Fruit fly (Drosophila melanogaster): ENCODE data around the gene caps.

DNA sequence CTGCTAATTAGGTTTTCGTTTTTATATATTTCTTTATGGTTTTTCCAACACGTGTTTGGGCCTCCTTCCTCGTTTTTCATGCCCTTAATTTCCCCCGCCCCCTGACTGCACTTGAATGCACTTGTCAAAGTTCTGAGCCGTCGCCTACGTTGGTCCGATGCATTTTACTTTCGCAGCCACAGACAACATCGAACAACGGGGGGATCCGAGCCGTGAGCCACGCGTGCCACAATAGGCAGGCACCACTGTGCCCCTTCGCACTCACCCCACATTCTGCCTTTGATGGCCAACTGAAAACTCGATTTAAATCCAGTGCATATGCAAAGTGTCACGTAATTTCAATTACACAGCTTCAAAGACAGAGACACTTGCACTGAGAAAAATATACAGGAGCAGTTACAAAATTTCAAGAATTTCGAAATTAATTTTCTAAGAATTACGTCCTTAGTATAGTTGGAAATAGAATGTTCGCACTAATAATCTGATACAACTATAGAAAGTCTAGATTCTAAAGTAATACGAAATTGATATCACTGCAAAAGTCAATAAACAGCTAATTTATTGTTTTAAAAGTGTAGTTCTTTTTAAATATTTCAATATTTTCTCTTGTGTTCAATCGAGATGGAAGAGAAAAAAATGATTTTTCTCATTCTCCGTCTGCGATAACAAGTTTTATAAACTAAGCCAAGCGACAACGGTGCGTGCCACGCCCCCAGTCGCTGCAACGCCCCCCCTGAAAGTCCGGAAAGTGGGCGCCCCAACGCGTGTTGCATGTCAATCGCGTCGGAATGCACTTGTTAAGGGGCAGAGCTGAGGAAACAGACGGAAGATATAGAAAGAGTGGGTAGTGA, 13.7 kb upstream of the caps start:
- TF ChIP-seq fd96Ca (GFP tag; IDR thresholded peaks at IDR 0.05): peak; percentile 40; the same call in 1 of the 3 replicates
- TF ChIP-seq Pif1B (GFP tag; optimal IDR thresholded peaks at IDR 0.05): no peak
- 0 out of 2 replicates have a peak, but pooled peaks have one; percentile 5 for TF ChIP-seq rn (GFP tag; IDR thresholded peaks at IDR 0.05)
- no peak for TF ChIP-seq CG10348 (GFP tag; IDR thresholded peaks at IDR 0.05)
- TF ChIP-seq CG8159 (tag; optimal IDR thresholded peaks at IDR 0.05): peak; percentile 57
- no peak for TF ChIP-seq EcR (GFP tag; optimal IDR thresholded peaks at IDR 0.05)
- no peak for TF ChIP-seq D1 (tag; optimal IDR thresholded peaks at IDR 0.05)
- 0 out of 2 replicates have a peak, but pooled peaks have one; percentile 35 for TF ChIP-seq CG32121 (GFP tag; IDR thresholded peaks at IDR 0.05)
